Worm (Caenorhabditis elegans) whole organism, late embryonic: ENCODE data around the gene dhhc-4.

Experiments used
- dmd-4 ChIP-seq: sonication (generic microtip); optimal IDR thresholded peaks from 2 replicates; lab custom pipeline; 2016; ENCODE audit warnings: borderline replicate concordance, missing genetic modification characterization, missing compliant biosample characterization
- dve-1 ChIP-seq: sonication (generic microtip); optimal IDR thresholded peaks from 2 replicates; lab custom pipeline; 2017; ENCODE audit warnings: antibody characterized with exemption, mild to moderate bottlenecking, missing genetic modification characterization, missing compliant biosample characterization
- lin-11 ChIP-seq: fragments of 200-800 bp; sonication (Bioruptor generic); optimal IDR thresholded peaks from 2 replicates; lab custom pipeline; 2018; ENCODE audit warnings: mild to moderate bottlenecking, missing genetic modification characterization, missing compliant biosample characterization
- pqm-1 ChIP-seq: sonication (generic microtip); optimal IDR thresholded peaks from 2 replicates; lab custom pipeline; 2016; ENCODE audit warnings: missing genetic modification characterization, missing compliant biosample characterization
- rnt-1 ChIP-seq: sonication (generic microtip); optimal IDR thresholded peaks from 2 replicates; lab custom pipeline; 2016; ENCODE audit warnings: missing genetic modification characterization, missing compliant biosample characterization
- ttx-3 ChIP-seq: sonication (generic microtip); optimal IDR thresholded peaks from 2 replicates; lab custom pipeline; 2016; ENCODE audit warnings: missing genetic modification reagents, missing genetic modification characterization, missing compliant biosample characterization
- unc-3 ChIP-seq, 2 experiments: fragments of 200-800 bp in 1 of 2; sonication (Bioruptor generic) in 1 of 2; sonication (generic microtip) in 1 of 2; conservative IDR thresholded peaks in 1 of 2; optimal IDR thresholded peaks in 1 of 2; 2 replicates each; pipeline versions ENCODE4 v1.3.6 to Lab custom; 2016 to 2022; ENCODE audit warnings: missing compliant biosample characterization in 2 of 2, missing genetic modification characterization in 2 of 2, missing genetic modification reagents in 1 of 2

ce11 chrIII:9903694-9904292, 36.2 kb upstream of the dhhc-4 start:
- TF ChIP-seq pqm-1 (tag; lab: Kevin White, UChicago): no peak
- no peak for TF ChIP-seq lin-11
- TF ChIP-seq dmd-4 (tag; lab: Kevin White, UChicago): no peak
- TF ChIP-seq ttx-3: no peak
- TF ChIP-seq unc-3 (GFP tag; conservative IDR thresholded peaks at IDR 0.05; lab: Robert Waterston, UW): no peak
- TF ChIP-seq unc-3 (tag; optimal IDR thresholded peaks at IDR 0.05; lab: Kevin White, UChicago): no peak
- TF ChIP-seq rnt-1 (tag; lab: Kevin White, UChicago): no peak
- no peak for TF ChIP-seq dve-1 (tag; lab: Kevin White, UChicago)
